Fruit fly (Drosophila melanogaster) whole organism, embryonic: ENCODE measurements around the gene CG5715.
A peak's percentile ranks its signal among the peaks of the same experiment; 100 is the strongest.

Experiments
- CG10366 ChIP-seq: fragments of 200-800 bp; sonication (Bioruptor generic); IDR thresholded peaks from 2 replicates; pipeline ENCODE4 v1.3.6; 2022; ENCODE audit warnings: missing biosample characterization, missing genetic modification characterization
- CG10431 ChIP-seq: fragments of 200-800 bp; sonication (Bioruptor generic); optimal IDR thresholded peaks from 3 replicates; lab custom pipeline; 2018; ENCODE audit warnings: missing biosample characterization, mild to moderate bottlenecking, missing genetic modification characterization
- CG10462 ChIP-seq: fragments of 200-800 bp; sonication (Bioruptor generic); optimal IDR thresholded peaks from 2 replicates; lab custom pipeline; 2016; ENCODE audit warnings: missing biosample characterization, missing genetic modification characterization
- CG11398 ChIP-seq: fragments of 200-800 bp; sonication (Bioruptor generic); optimal IDR thresholded peaks from 2 replicates; lab custom pipeline; 2016; ENCODE audit warnings: missing biosample characterization, missing genetic modification characterization
- CG12391 ChIP-seq: fragments of 200-800 bp; sonication (Bioruptor generic); optimal IDR thresholded peaks from 3 replicates; lab custom pipeline; 2018; ENCODE audit warnings: missing biosample characterization, mild to moderate bottlenecking, missing genetic modification characterization, moderate library complexity
- CG14860 ChIP-seq: fragments of 200-800 bp; sonication (Bioruptor generic); IDR thresholded peaks from 3 replicates; pipeline ENCODE4 v1.3.6; 2022; ENCODE audit warnings: missing biosample characterization, missing genetic modification characterization; ENCODE audit not compliant: partially characterized antibody
- CG1647 ChIP-seq: fragments of 200-800 bp; sonication (Bioruptor generic); optimal IDR thresholded peaks from 3 replicates; lab custom pipeline; 2016; ENCODE audit warnings: missing biosample characterization, missing genetic modification characterization
- CG17829 ChIP-seq: fragments of 200-800 bp; optimal IDR thresholded peaks from 2 replicates; lab custom pipeline; 2019; ENCODE audit warnings: missing biosample characterization, mild to moderate bottlenecking, missing genetic modification characterization, moderate library complexity
- CG1792 ChIP-seq: fragments of 200-800 bp; sonication (Bioruptor generic); optimal IDR thresholded peaks from 2 replicates; lab custom pipeline; 2016; ENCODE audit warnings: missing biosample characterization, missing genetic modification characterization
- CG1832 ChIP-seq: fragments of 200-800 bp; sonication (Bioruptor generic); optimal IDR thresholded peaks from 2 replicates; lab custom pipeline; 2017; ENCODE audit warnings: missing biosample characterization, mild to moderate bottlenecking, missing genetic modification characterization, inconsistent platforms
- CG2116 ChIP-seq: fragments of 200-800 bp; sonication (Bioruptor generic); optimal IDR thresholded peaks from 3 replicates; lab custom pipeline; 2018; ENCODE audit warnings: missing biosample characterization, mild to moderate bottlenecking, missing genetic modification characterization
- CG2129 ChIP-seq: fragments of 200-800 bp; sonication (Bioruptor generic); IDR thresholded peaks from 2 replicates; pipeline ENCODE4 v1.3.6; 2022; ENCODE audit warnings: missing biosample characterization, missing genetic modification characterization; ENCODE audit not compliant: partially characterized antibody
- CG2875 ChIP-seq: fragments of 200-800 bp; sonication (Bioruptor generic); optimal IDR thresholded peaks from 2 replicates; lab custom pipeline; 2017; ENCODE audit warnings: missing biosample characterization, mild to moderate bottlenecking, missing genetic modification characterization, missing genetic modification reagents
- CG34224 ChIP-seq: fragments of 200-800 bp; sonication (Bioruptor generic); IDR thresholded peaks from 3 replicates; pipeline ENCODE4 v1.3.6; 2022; ENCODE audit warnings: missing biosample characterization, missing genetic modification characterization; ENCODE audit not compliant: partially characterized antibody
- CG42726 ChIP-seq: fragments of 200-800 bp; sonication (Bioruptor generic); IDR thresholded peaks from 2 replicates; pipeline ENCODE4 v1.3.6; 2022; ENCODE audit warnings: missing biosample characterization, missing genetic modification characterization; ENCODE audit not compliant: partially characterized antibody
- CG7556 ChIP-seq: fragments of 200-800 bp; sonication (Bioruptor generic); optimal IDR thresholded peaks from 2 replicates; lab custom pipeline; 2017; ENCODE audit warnings: missing biosample characterization, mild to moderate bottlenecking, missing genetic modification characterization
- Dip3 ChIP-seq: fragments of 200-800 bp; sonication (Bioruptor generic); optimal IDR thresholded peaks from 3 replicates; lab custom pipeline; 2016; ENCODE audit warnings: missing biosample characterization, missing genetic modification characterization
- Doc3 ChIP-seq: fragments of 200-800 bp; sonication (Bioruptor generic); IDR thresholded peaks from 3 replicates; pipeline ENCODE4 v1.3.6; 2022; ENCODE audit warnings: missing biosample characterization, missing genetic modification characterization; ENCODE audit not compliant: partially characterized antibody
- Dref ChIP-seq: fragments of 200-800 bp; sonication (Bioruptor generic); IDR thresholded peaks from 2 replicates; pipeline ENCODE4 v1.3.6; 2022; ENCODE audit warnings: missing biosample characterization, missing genetic modification characterization
- Fer1 ChIP-seq: fragments of 200-800 bp; sonication (Bioruptor generic); optimal IDR thresholded peaks from 2 replicates; lab custom pipeline; 2017; ENCODE audit warnings: missing biosample characterization, mild to moderate bottlenecking, missing genetic modification characterization
- MESR4 ChIP-seq: fragments of 200-800 bp; sonication (Bioruptor generic); optimal IDR thresholded peaks from 2 replicates; lab custom pipeline; 2018; ENCODE audit warnings: missing biosample characterization, mild to moderate bottlenecking, missing genetic modification characterization, moderate library complexity
- Med ChIP-seq: fragments of 200-800 bp; sonication (Bioruptor generic); peaks from one replicate; lab custom pipeline; 2016; ENCODE audit warnings: missing biosample characterization, missing genetic modification characterization, mild to moderate bottlenecking, inconsistent platforms, moderate library complexity
- Myb ChIP-seq: fragments of 200-800 bp; sonication (Bioruptor generic); optimal IDR thresholded peaks from 2 replicates; lab custom pipeline; 2016; ENCODE audit warnings: missing biosample characterization, missing genetic modification characterization
- Sry-δ ChIP-seq: fragments of 200-800 bp; sonication (Bioruptor generic); optimal IDR thresholded peaks from 2 replicates; lab custom pipeline; 2016; ENCODE audit warnings: missing biosample characterization, missing genetic modification characterization
- Taf1 ChIP-seq: fragments of 200-800 bp; sonication (Bioruptor generic); IDR thresholded peaks from 2 replicates; pipeline ENCODE4 v1.3.6; 2022; ENCODE audit warnings: missing biosample characterization, missing genetic modification characterization
- ase ChIP-seq: fragments of 200-800 bp; sonication (Bioruptor generic); IDR thresholded peaks from 3 replicates; pipeline ENCODE4 v1.3.6; 2022; ENCODE audit warnings: missing biosample characterization, missing genetic modification characterization
- bcd ChIP-seq: fragments of 200-800 bp; sonication (Bioruptor generic); optimal IDR thresholded peaks from 2 replicates; lab custom pipeline; 2017; ENCODE audit warnings: missing biosample characterization, mild to moderate bottlenecking, missing genetic modification characterization
- cato ChIP-seq: fragments of 200-800 bp; sonication (Bioruptor generic); optimal IDR thresholded peaks from 2 replicates; lab custom pipeline; 2016; ENCODE audit warnings: missing biosample characterization, missing genetic modification characterization, borderline replicate concordance
- cg ChIP-seq: fragments of 200-800 bp; sonication (Bioruptor generic); optimal IDR thresholded peaks from 3 replicates; lab custom pipeline; 2019; ENCODE audit warnings: missing biosample characterization, mild to moderate bottlenecking, missing genetic modification characterization, moderate library complexity
- chinmo ChIP-seq: fragments of 200-800 bp; sonication (Bioruptor generic); IDR thresholded peaks from 4 replicates; pipeline ENCODE4 v1.3.6; 2022; ENCODE audit warnings: missing biosample characterization, missing genetic modification characterization; ENCODE audit not compliant: partially characterized antibody
- dmrt99B ChIP-seq: fragments of 200-800 bp; sonication (Bioruptor generic); optimal IDR thresholded peaks from 2 replicates; lab custom pipeline; 2018; ENCODE audit warnings: missing biosample characterization, mild to moderate bottlenecking, missing genetic modification characterization, moderate library complexity
- ham ChIP-seq: fragments of 200-800 bp; sonication (Bioruptor generic); IDR thresholded peaks from 2 replicates; pipeline ENCODE4 v1.3.6; 2022; ENCODE audit warnings: missing biosample characterization, missing genetic modification characterization
- her ChIP-seq: fragments of 200-800 bp; sonication (Bioruptor generic); optimal IDR thresholded peaks from 2 replicates; lab custom pipeline; 2016; ENCODE audit warnings: missing biosample characterization, missing genetic modification characterization
- ind ChIP-seq: fragments of 200-800 bp; sonication (Bioruptor generic); optimal IDR thresholded peaks from 3 replicates; lab custom pipeline; 2016; ENCODE audit warnings: missing biosample characterization, missing genetic modification characterization
- inv ChIP-seq: fragments of 200-800 bp; sonication (Bioruptor generic); IDR thresholded peaks from 2 replicates; pipeline ENCODE4 v1.3.6; 2022; ENCODE audit warnings: missing biosample characterization, missing genetic modification characterization; ENCODE audit not compliant: partially characterized antibody
- jigr1 ChIP-seq: fragments of 200-800 bp; sonication (Bioruptor generic); IDR thresholded peaks from 3 replicates; pipeline ENCODE4 v1.3.6; 2022; ENCODE audit warnings: missing biosample characterization, missing genetic modification characterization
- lmd ChIP-seq: fragments of 200-800 bp; sonication (Bioruptor generic); IDR thresholded peaks from 2 replicates; pipeline ENCODE4 v1.3.6; 2022; ENCODE audit warnings: missing biosample characterization, missing genetic modification characterization
- mirr ChIP-seq: fragments of 200-800 bp; sonication (Bioruptor generic); optimal IDR thresholded peaks from 3 replicates; lab custom pipeline; 2018; ENCODE audit warnings: missing biosample characterization, mild to moderate bottlenecking, missing genetic modification characterization
- oc ChIP-seq: fragments of 200-800 bp; sonication (Bioruptor generic); optimal IDR thresholded peaks from 2 replicates; lab custom pipeline; 2018; ENCODE audit warnings: missing biosample characterization, mild to moderate bottlenecking, missing genetic modification characterization, moderate library complexity
- org-1 ChIP-seq: fragments of 200-800 bp; sonication (Bioruptor generic); optimal IDR thresholded peaks from 2 replicates; lab custom pipeline; 2017; ENCODE audit warnings: missing biosample characterization, missing genetic modification characterization
- pros ChIP-seq: fragments of 200-800 bp; sonication (Bioruptor generic); optimal IDR thresholded peaks from 3 replicates; lab custom pipeline; 2019; ENCODE audit warnings: missing biosample characterization, mild to moderate bottlenecking, missing genetic modification characterization, moderate library complexity
- pzg ChIP-seq: fragments of 200-800 bp; sonication (Bioruptor generic); optimal IDR thresholded peaks from 3 replicates; lab custom pipeline; 2018; ENCODE audit warnings: missing biosample characterization, mild to moderate bottlenecking, missing genetic modification characterization, moderate library complexity
- salm ChIP-seq: fragments of 200-800 bp; sonication (Bioruptor generic); optimal IDR thresholded peaks from 2 replicates; lab custom pipeline; 2018; ENCODE audit warnings: missing biosample characterization, mild to moderate bottlenecking, missing genetic modification characterization
- schlank ChIP-seq: fragments of 200-800 bp; sonication (Bioruptor generic); optimal IDR thresholded peaks from 2 replicates; lab custom pipeline; 2018; ENCODE audit warnings: missing biosample characterization, mild to moderate bottlenecking, missing genetic modification characterization
- sens ChIP-seq: fragments of 200-800 bp; sonication (Bioruptor generic); peaks from one replicate; lab custom pipeline; 2016; ENCODE audit warnings: missing biosample characterization, missing genetic modification characterization
- sna ChIP-seq: fragments of 200-800 bp; sonication (Bioruptor generic); IDR thresholded peaks from 2 replicates; pipeline ENCODE4 v1.3.6; 2022; ENCODE audit warnings: missing biosample characterization, missing genetic modification characterization; ENCODE audit not compliant: partially characterized antibody
- trem ChIP-seq: fragments of 200-800 bp; optimal IDR thresholded peaks from 3 replicates; lab custom pipeline; 2019; ENCODE audit warnings: missing biosample characterization, mild to moderate bottlenecking, missing genetic modification characterization, moderate library complexity
- unc-4 ChIP-seq: fragments of 200-800 bp; sonication (Bioruptor generic); IDR thresholded peaks from 2 replicates; pipeline ENCODE4 v1.3.6; 2022; ENCODE audit warnings: missing biosample characterization, missing genetic modification characterization; ENCODE audit not compliant: partially characterized antibody
- vnd ChIP-seq: fragments of 200-800 bp; sonication (Bioruptor generic); IDR thresholded peaks from 3 replicates; pipeline ENCODE4 v1.3.6; 2022; ENCODE audit warnings: missing biosample characterization, missing genetic modification characterization; ENCODE audit not compliant: partially characterized antibody
- z ChIP-seq: fragments of 200-800 bp; sonication (Bioruptor generic); IDR thresholded peaks from 3 replicates; pipeline ENCODE4 v1.3.6; 2022; ENCODE audit warnings: missing biosample characterization, missing genetic modification characterization

CG5715 gene

dm6 chr3R:24320342-24320711, 26.1 kb upstream of the CG5715 start (continued):
- TF ChIP-seq lmd (GFP tag; lab: Robert Waterston, UW) (no peak), CG10462 (no peak), salm (tag; lab: Kevin White, UChicago) (no peak), org-1 (GFP tag; lab: Kevin White, UChicago) (no peak), cg (peak; percentile 97), Fer1 (GFP tag; lab: Kevin White, UChicago) (no peak), trem (tag; lab: Kevin White, UChicago) (peak; percentile 14), Doc3 (GFP tag; lab: Robert Waterston, UW) (peak; percentile 38; the same call in 1 of the 3 replicates), CG1832 (GFP tag; lab: Kevin White, UChicago) (peak; percentile 66), dmrt99B (no peak), CG2875 (GFP tag; lab: Kevin White, UChicago) (no peak), Sry-δ (GFP tag; lab: Kevin White, UChicago) (peak; percentile 71), sens (GFP tag; lab: Kevin White, UChicago) (peak; percentile 90), Dref (GFP tag; lab: Robert Waterston, UW) (peak; percentile 87), CG1647 (GFP tag; lab: Kevin White, UChicago) (no peak), CG17829 (tag; lab: Kevin White, UChicago) (peak; percentile 28), Dip3 (GFP tag; lab: Kevin White, UChicago) (no peak), ase (GFP tag; lab: Robert Waterston, UW) (no peak), pzg (GFP tag; lab: Kevin White, UChicago) (peak; percentile 79), oc (tag; lab: Kevin White, UChicago) (no peak), mirr (GFP tag; lab: Kevin White, UChicago) (no peak), CG10431 (GFP tag; lab: Kevin White, UChicago) (no peak), sna (GFP tag; lab: Robert Waterston, UW) (peak; percentile 23; the same call in 1 of the 2 replicates), ham (GFP tag; lab: Robert Waterston, UW) (no peak), CG12391 (tag; lab: Kevin White, UChicago) (peak; percentile 79), vnd (peak; percentile 53; the same call in 2 of the 3 replicates), bcd (GFP tag; lab: Kevin White, UChicago) (no peak), Taf1 (GFP tag; lab: Robert Waterston, UW) (no peak), jigr1 (no peak), z (no peak), CG34224 (peak; percentile 67), CG2129 (GFP tag; lab: Robert Waterston, UW) (peak; percentile 43; the same call in 1 of the 2 replicates), CG11398 (GFP tag; lab: Kevin White, UChicago) (no peak), CG10366 (GFP tag; lab: Robert Waterston, UW) (no peak), inv (GFP tag; lab: Robert Waterston, UW) (peak; percentile 52; the same call in 1 of the 2 replicates), Med (GFP tag; lab: Kevin White, UChicago) (peak; percentile 76), CG14860 (GFP tag; lab: Robert Waterston, UW) (peak; percentile 11; the same call in 1 of the 3 replicates), CG7556 (GFP tag; lab: Kevin White, UChicago) (no peak), ind (GFP tag; lab: Kevin White, UChicago) (no peak), cato (GFP tag; lab: Kevin White, UChicago) (no peak), MESR4 (peak; percentile 43), Myb (GFP tag; lab: Kevin White, UChicago) (peak; percentile 99), CG42726 (GFP tag; lab: Robert Waterston, UW) (peak; percentile 39; the same call in 1 of the 2 replicates), CG1792 (no peak), her (GFP tag; lab: Kevin White, UChicago) (peak; percentile 4), CG2116 (GFP tag; lab: Kevin White, UChicago) (peak; percentile 67), chinmo (GFP tag; lab: Robert Waterston, UW) (peak; percentile 81; the same call in 3 of the 4 replicates), pros (peak; percentile 30), unc-4 (GFP tag; lab: Robert Waterston, UW) (peak; percentile 63), schlank (tag; lab: Kevin White, UChicago) (no peak)
